Fruit fly (Drosophila melanogaster) whole organism, prepupa: Measurements from ENCODE around the gene CG9662.
A peak's percentile ranks its signal among the peaks of the same experiment; 100 is the strongest.

Experiments used
- CG11902 ChIP-seq: fragments of 200-800 bp; sonication (Bioruptor generic); optimal IDR thresholded peaks from 3 replicates; lab custom pipeline; 2016; ENCODE audit warnings: missing biosample characterization, missing genetic modification characterization
- CG31627 ChIP-seq: fragments of 200-800 bp; sonication (Bioruptor generic); optimal IDR thresholded peaks from 3 replicates; lab custom pipeline; 2016; ENCODE audit warnings: missing biosample characterization, missing genetic modification characterization
- CG32006 ChIP-seq: fragments of 200-800 bp; sonication (Bioruptor generic); optimal IDR thresholded peaks from 3 replicates; lab custom pipeline; 2017; ENCODE audit warnings: missing biosample characterization, mild to moderate bottlenecking, missing genetic modification characterization
- CG6808 ChIP-seq: fragments of 200-800 bp; sonication (Bioruptor generic); optimal IDR thresholded peaks from 3 replicates; lab custom pipeline; 2017; ENCODE audit warnings: missing biosample characterization, missing genetic modification characterization, mild to moderate bottlenecking, moderate library complexity, missing genetic modification reagents
- CG8319 ChIP-seq: fragments of 200-800 bp; sonication (Bioruptor generic); optimal IDR thresholded peaks from 3 replicates; lab custom pipeline; 2016; ENCODE audit warnings: missing biosample characterization, missing genetic modification characterization
- Hr38 ChIP-seq: sonication (Bioruptor generic); optimal IDR thresholded peaks from 2 replicates; lab custom pipeline; 2016; ENCODE audit warnings: missing biosample characterization, missing genetic modification characterization

DNA sequence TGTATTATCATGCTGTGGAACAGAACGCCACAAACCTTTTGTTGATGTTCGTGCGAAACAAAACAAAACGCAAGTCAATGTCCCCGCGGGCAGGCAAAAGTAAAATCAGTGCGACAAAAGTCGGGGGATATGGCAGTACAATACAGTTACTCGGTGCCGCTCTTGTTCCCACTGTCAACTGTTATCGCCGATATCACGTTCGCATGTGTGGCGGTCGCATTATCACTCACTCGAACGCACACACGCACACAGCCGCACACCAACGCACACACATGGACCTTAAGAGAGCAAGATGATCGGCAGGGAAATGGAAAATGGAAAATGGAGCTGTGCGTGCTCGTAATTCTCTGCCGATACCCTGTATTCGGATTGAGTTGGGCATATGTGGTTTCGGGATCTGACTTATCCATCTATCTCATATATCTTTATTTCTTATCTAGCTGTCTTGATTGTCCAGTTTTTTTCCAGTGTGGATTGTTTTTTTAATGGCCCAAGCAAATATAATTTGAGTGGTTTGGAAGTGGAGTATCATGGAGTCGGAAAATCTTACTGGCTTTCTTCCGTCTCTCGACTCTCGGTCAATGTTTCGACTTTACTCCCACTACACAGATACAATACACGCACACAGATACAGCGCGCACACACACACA lies 37.8 kb downstream of the CG9662 start:
- peak; percentile 43 for TF ChIP-seq Hr38 (GFP tag; lab: Kevin White, UChicago)
- TF ChIP-seq CG31627 (GFP tag; lab: Kevin White, UChicago), result peak; percentile 84
- peak; percentile 70 for TF ChIP-seq CG6808 (GFP tag; lab: Kevin White, UChicago)
- TF ChIP-seq CG8319 (GFP tag; lab: Kevin White, UChicago), result peak; percentile 67
- TF ChIP-seq CG11902 (GFP tag; lab: Kevin White, UChicago), result peak; percentile 64
- peak; percentile 91 for TF ChIP-seq CG32006 (GFP tag; lab: Kevin White, UChicago)
